Worm (Caenorhabditis elegans) whole organism, L4 larva: ENCODE data around the gene T26H5.4.

Experiments used
- D1046.2 ChIP-seq: fragments of 200-800 bp; sonication (Bioruptor generic); IDR thresholded peaks from 2 replicates; pipeline ENCODE4 v1.3.6; 2022; ENCODE audit warnings: missing genetic modification characterization, missing compliant biosample characterization
- F26F4.8 ChIP-seq: fragments of 200-800 bp; sonication (Bioruptor generic); conservative IDR thresholded peaks from 2 replicates; pipeline ENCODE4 v1.3.6; 2022; ENCODE audit warnings: missing genetic modification characterization, missing compliant biosample characterization
- F37D6.2 ChIP-seq: sonication (generic microtip); optimal IDR thresholded peaks from 2 replicates; lab custom pipeline; 2016; ENCODE audit warnings: mild to moderate bottlenecking, missing genetic modification characterization, missing compliant biosample characterization
- F49E8.2 ChIP-seq: sonication (generic microtip); optimal IDR thresholded peaks from 2 replicates; lab custom pipeline; 2016; ENCODE audit warnings: missing compliant biosample characterization, mild to moderate bottlenecking, missing genetic modification characterization, borderline replicate concordance
- T20F7.1 ChIP-seq: fragments of 200-800 bp; sonication (Bioruptor generic); optimal IDR thresholded peaks from 2 replicates; lab custom pipeline; 2018; ENCODE audit warnings: mild to moderate bottlenecking, missing genetic modification characterization, missing compliant biosample characterization
- Y105C5A.15 ChIP-seq: fragments of 200-800 bp; sonication (Bioruptor generic); IDR thresholded peaks from 2 replicates; pipeline ENCODE4 v1.3.6; 2022; ENCODE audit warnings: missing genetic modification characterization, missing compliant biosample characterization
- Y48G9A.11 ChIP-seq: fragments of 200-800 bp; sonication (Bioruptor generic); IDR thresholded peaks from 2 replicates; pipeline ENCODE4 v1.3.6; 2022; ENCODE audit warnings: missing genetic modification reagents, missing genetic modification characterization, missing compliant biosample characterization
- ceh-28 ChIP-seq: fragments of 150-350 bp; optimal IDR thresholded peaks from 2 replicates; lab custom pipeline; 2014; ENCODE audit warnings: missing biosample characterization, missing genetic modification reagents, missing genetic modification characterization
- ceh-32 ChIP-seq: sonication (generic microtip); optimal IDR thresholded peaks from 2 replicates; lab custom pipeline; 2016; ENCODE audit warnings: mild to moderate bottlenecking, missing genetic modification characterization, missing compliant biosample characterization; ENCODE audit not compliant: poor library complexity
- ceh-44 ChIP-seq: fragments of 200-800 bp; sonication (Bioruptor generic); IDR thresholded peaks from 2 replicates; pipeline ENCODE4 v1.3.6; 2022; ENCODE audit warnings: missing genetic modification reagents, missing genetic modification characterization, missing compliant biosample characterization
- ceh-82 ChIP-seq: sonication (generic microtip); optimal IDR thresholded peaks from 2 replicates; lab custom pipeline; 2017; ENCODE audit warnings: missing biosample characterization, missing genetic modification characterization
- ces-1 ChIP-seq: fragments of 150-350 bp; sonication (generic microtip); optimal IDR thresholded peaks from 4 replicates; lab custom pipeline; 2014; ENCODE audit warnings: missing biosample characterization, missing genetic modification reagents, missing genetic modification characterization
- ctbp-1 ChIP-seq: fragments of 200-800 bp; sonication (Bioruptor generic); IDR thresholded peaks from 2 replicates; pipeline ENCODE4 v1.3.6; 2022; ENCODE audit warnings: missing genetic modification reagents, missing genetic modification characterization, missing compliant biosample characterization
- daf-12 ChIP-seq: fragments of 150-350 bp; optimal IDR thresholded peaks from 2 replicates; lab custom pipeline; 2014; ENCODE audit warnings: missing biosample characterization, missing genetic modification reagents, missing genetic modification characterization
- dmd-6 ChIP-seq: fragments of 200-800 bp; sonication (Bioruptor generic); IDR thresholded peaks from 2 replicates; pipeline ENCODE4 v1.3.6; 2022; ENCODE audit warnings: missing genetic modification reagents, missing genetic modification characterization, missing compliant biosample characterization
- dmd-9 ChIP-seq: fragments of 200-800 bp; sonication (Bioruptor generic); IDR thresholded peaks from 2 replicates; pipeline ENCODE4 v1.3.6; 2022; ENCODE audit warnings: missing genetic modification reagents, missing genetic modification characterization, missing compliant biosample characterization
- dve-1 ChIP-seq: sonication (generic microtip); optimal IDR thresholded peaks from 2 replicates; lab custom pipeline; 2017; ENCODE audit warnings: antibody characterized with exemption, mild to moderate bottlenecking, missing genetic modification characterization, missing compliant biosample characterization; ENCODE audit not compliant: insufficient read depth
- fos-1 ChIP-seq: fragments of 150-350 bp; optimal IDR thresholded peaks from 2 replicates; lab custom pipeline; 2014; ENCODE audit warnings: missing biosample characterization, missing genetic modification characterization
- hif-1 ChIP-seq, 2 experiments: sonication (generic microtip); optimal IDR thresholded peaks; 2 replicates each; lab custom pipeline; 2016 to 2017; ENCODE audit warnings: missing compliant biosample characterization in 2 of 2, missing genetic modification characterization in 2 of 2, missing genetic modification reagents in 2 of 2, missing genotype in 2 of 2, mild to moderate bottlenecking in 1 of 2
- hlh-11 ChIP-seq: fragments of 200-800 bp; sonication (Bioruptor generic); optimal IDR thresholded peaks from 2 replicates; lab custom pipeline; 2018; ENCODE audit warnings: mild to moderate bottlenecking, missing genetic modification characterization, missing compliant biosample characterization
- hlh-30 ChIP-seq: sonication (generic microtip); optimal IDR thresholded peaks from 2 replicates; lab custom pipeline; 2017; ENCODE audit warnings: antibody characterized with exemption, mild to moderate bottlenecking, missing genetic modification characterization, missing compliant biosample characterization; ENCODE audit not compliant: insufficient read depth
- hmg-1.1 ChIP-seq: fragments of 200-800 bp; sonication (Bioruptor generic); IDR thresholded peaks from 2 replicates; pipeline ENCODE4 v1.3.6; 2022; ENCODE audit warnings: missing genetic modification reagents, missing genetic modification characterization, missing compliant biosample characterization
- lin-15B ChIP-seq: fragments of 150-350 bp; sonication (generic microtip); optimal IDR thresholded peaks from 3 replicates; lab custom pipeline; 2014; ENCODE audit warnings: missing biosample characterization, missing genetic modification characterization
- lin-39 ChIP-seq: fragments of 150-350 bp; optimal IDR thresholded peaks from 2 replicates; lab custom pipeline; 2014; ENCODE audit warnings: missing biosample characterization, missing genetic modification reagents, missing genetic modification characterization
- lsy-2 ChIP-seq, 2 experiments: fragments of 150-350 bp in 1 of 2; sonication (generic microtip) in 1 of 2; optimal IDR thresholded peaks; 2 replicates each; lab custom pipeline; 2014 to 2017; ENCODE audit warnings: missing biosample characterization in 2 of 2, missing genetic modification characterization in 2 of 2
- madf-5 ChIP-seq, 2 experiments: fragments of 200-800 bp; sonication (Bioruptor generic); IDR thresholded peaks; 2 replicates each; pipeline ENCODE4 v1.3.6; 2022; ENCODE audit warnings: missing compliant biosample characterization in 2 of 2, missing genetic modification characterization in 2 of 2
- mdt-29 ChIP-seq: fragments of 200-800 bp; sonication (Bioruptor generic); IDR thresholded peaks from 2 replicates; pipeline ENCODE4 v1.3.6; 2022; ENCODE audit warnings: missing genetic modification reagents, missing genetic modification characterization, missing compliant biosample characterization
- mep-1 ChIP-seq: fragments of 150-350 bp; sonication (generic microtip); optimal IDR thresholded peaks from 3 replicates; lab custom pipeline; 2014; ENCODE audit warnings: missing biosample characterization, missing genetic modification characterization
- mxl-2 ChIP-seq: fragments of 200-800 bp; sonication (Bioruptor generic); conservative IDR thresholded peaks from 2 replicates; pipeline ENCODE4 v1.3.6; 2022; ENCODE audit warnings: missing genetic modification reagents, missing genetic modification characterization, missing compliant biosample characterization
- nhr-10 ChIP-seq: fragments of 150-350 bp; optimal IDR thresholded peaks from 2 replicates; lab custom pipeline; 2014; ENCODE audit warnings: missing biosample characterization, missing genetic modification characterization
- nhr-237 ChIP-seq: sonication (generic microtip); optimal IDR thresholded peaks from 2 replicates; lab custom pipeline; 2017; ENCODE audit warnings: missing biosample characterization, missing genetic modification characterization
- nhr-28 ChIP-seq: fragments of 150-350 bp; optimal IDR thresholded peaks from 2 replicates; lab custom pipeline; 2014; ENCODE audit warnings: missing biosample characterization, missing genetic modification characterization
- nhr-41 ChIP-seq: fragments of 200-800 bp; sonication (Bioruptor generic); IDR thresholded peaks from 2 replicates; pipeline ENCODE4 v1.3.6; 2022; ENCODE audit warnings: missing genetic modification reagents, missing genetic modification characterization, missing compliant biosample characterization
- nhr-48 ChIP-seq: sonication (generic microtip); optimal IDR thresholded peaks from 2 replicates; lab custom pipeline; 2016; ENCODE audit warnings: mild to moderate bottlenecking, missing genetic modification characterization, missing compliant biosample characterization
- pha-4 ChIP-seq, 2 experiments: fragments of 150-350 bp in 1 of 2; fragments of 200-800 bp in 1 of 2; sonication (Bioruptor generic) in 1 of 2; IDR thresholded peaks in 1 of 2; optimal IDR thresholded peaks in 1 of 2; 2 replicates each; pipeline versions ENCODE4 v1.3.6 to Lab custom; 2014 to 2022; ENCODE audit warnings: missing genetic modification characterization in 2 of 2, missing genetic modification reagents in 2 of 2, missing biosample characterization in 1 of 2, missing compliant biosample characterization in 1 of 2
- pqm-1 ChIP-seq: sonication (generic microtip); optimal IDR thresholded peaks from 2 replicates; lab custom pipeline; 2017; ENCODE audit warnings: missing biosample characterization, missing genetic modification characterization
- spr-1 ChIP-seq: sonication (generic microtip); optimal IDR thresholded peaks from 2 replicates; lab custom pipeline; 2016; ENCODE audit warnings: mild to moderate bottlenecking, missing genetic modification characterization, missing compliant biosample characterization
- tra-1 ChIP-seq: fragments of 200-800 bp; sonication (Bioruptor generic); IDR thresholded peaks from 2 replicates; pipeline ENCODE4 v1.3.6; 2022; ENCODE audit warnings: missing genetic modification reagents, missing genetic modification characterization, missing compliant biosample characterization
- unc-130 ChIP-seq: sonication (generic microtip); optimal IDR thresholded peaks from 2 replicates; lab custom pipeline; 2016; ENCODE audit warnings: missing genetic modification reagents, missing genetic modification characterization, missing compliant biosample characterization
- unc-62 ChIP-seq, 3 experiments: fragments of 150-350 bp in 1 of 3; sonication (generic microtip); optimal IDR thresholded peaks in 2 of 3; peaks in 1 of 3; 1 replicate in 1 of 3; 2 replicates in 2 of 3; lab custom pipeline; 2014 to 2017; ENCODE audit warnings: missing biosample characterization in 3 of 3, missing genetic modification characterization in 3 of 3, missing genetic modification reagents in 3 of 3, missing genotype in 1 of 3
- vab-7 ChIP-seq: fragments of 200-800 bp; sonication (Bioruptor generic); IDR thresholded peaks from 2 replicates; pipeline ENCODE4 v1.3.6; 2022; ENCODE audit warnings: missing genetic modification reagents, missing genetic modification characterization, missing compliant biosample characterization
- zfp-3 ChIP-seq: fragments of 200-800 bp; sonication (Bioruptor generic); conservative IDR thresholded peaks from 2 replicates; pipeline ENCODE4 v1.3.6; 2022; ENCODE audit warnings: missing genetic modification reagents, missing genetic modification characterization, missing compliant biosample characterization
- zip-2 ChIP-seq: fragments of 150-350 bp; optimal IDR thresholded peaks from 2 replicates; lab custom pipeline; 2014; ENCODE audit warnings: missing biosample characterization, missing genetic modification characterization
- ztf-11 ChIP-seq: fragments of 150-350 bp; optimal IDR thresholded peaks from 2 replicates; lab custom pipeline; 2014; ENCODE audit warnings: missing biosample characterization, missing genetic modification characterization

The T26H5.4 gene

DNA sequence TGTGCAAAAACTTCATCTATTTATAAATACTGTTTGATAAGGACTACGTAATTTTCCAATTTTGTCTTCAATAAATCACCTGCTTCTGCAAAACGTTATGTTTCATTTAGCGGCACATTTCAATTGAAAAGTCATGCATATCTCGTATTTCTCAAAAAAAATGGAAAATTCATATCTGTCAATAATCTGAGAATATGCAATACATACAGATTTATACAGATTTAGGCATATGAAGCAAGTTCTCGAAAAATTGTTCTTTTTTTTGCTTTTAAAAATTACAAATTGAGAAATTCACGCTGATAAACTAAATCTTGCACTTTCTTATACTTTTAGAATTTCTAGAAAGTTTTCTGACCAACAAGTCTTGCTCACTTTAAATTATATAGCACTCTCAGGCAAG, 4.3 kb downstream of the T26H5.4 start, which contains the start of gene T26H5.11:
Gene T26H5.11 (minus strand): TSS at position 101 of the 400 bp plus-strand sequence.
- no peak for TF ChIP-seq F26F4.8 (GFP tag; lab: Robert Waterston, UW)
- no peak for TF ChIP-seq ceh-44 (GFP tag; lab: Robert Waterston, UW)
- TF ChIP-seq ceh-82: no peak
- TF ChIP-seq dmd-9 (GFP tag; lab: Robert Waterston, UW): no peak
- no peak for TF ChIP-seq nhr-10
- TF ChIP-seq Y48G9A.11 (GFP tag; lab: Robert Waterston, UW): no peak
- no peak for TF ChIP-seq ceh-32 (tag; lab: Kevin White, UChicago)
- TF ChIP-seq mdt-29 (GFP tag; lab: Robert Waterston, UW): no peak
- no peak for TF ChIP-seq hif-1 (tag; optimal IDR thresholded peaks at IDR 0.05; lab: Kevin White, UChicago)

DNA sequence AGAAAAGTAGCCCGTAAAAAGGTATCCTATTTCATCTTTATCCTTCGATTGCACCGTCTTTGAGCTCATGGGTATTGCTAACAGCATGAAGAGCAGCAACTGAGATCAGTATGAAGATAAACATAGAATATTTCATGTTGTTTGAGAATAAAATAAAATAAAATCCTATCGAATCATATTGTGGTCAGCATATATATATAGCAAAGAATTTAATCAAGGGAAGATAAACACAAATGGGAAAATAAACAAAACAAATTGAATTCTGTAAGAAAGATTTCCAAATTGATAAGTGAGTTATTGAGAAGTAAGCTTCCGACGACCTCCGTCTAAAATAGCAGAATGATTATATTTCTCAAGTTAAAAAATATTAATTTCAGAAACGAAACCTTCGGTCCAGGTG, 4.8 kb downstream of the T26H5.4 start, which contains the start of gene T26H5.10:
Gene T26H5.10 (minus strand): TSS at position 101 of the 400 bp plus-strand sequence.
- TF ChIP-seq Y48G9A.11 (GFP tag; lab: Robert Waterston, UW) (no peak), spr-1 (no peak), nhr-237 (no peak), unc-62 (GFP tag; optimal IDR thresholded peaks at IDR 0.05 in 1 of 2; lab: Kevin White, UChicago) (no peak), unc-62 (tag; optimal IDR thresholded peaks at IDR 0.05; lab: Kevin White, UChicago) (no peak), mxl-2 (GFP tag; lab: Robert Waterston, UW) (no peak), D1046.2 (GFP tag; lab: Robert Waterston, UW) (no peak), ctbp-1 (no peak), dmd-6 (no peak), mep-1 (tag; lab: Kevin White, UChicago) (no peak), lin-15B (tag; lab: Kevin White, UChicago) (no peak), hlh-11 (tag; lab: Kevin White, UChicago) (no peak), ceh-28 (tag; lab: Kevin White, UChicago) (no peak), tra-1 (GFP tag; lab: Robert Waterston, UW) (no peak), hlh-30 (tag; lab: Kevin White, UChicago) (no peak), nhr-48 (no peak), lsy-2 (tag; optimal IDR thresholded peaks at IDR 0.05; lab: Kevin White, UChicago) (no peak)

DNA sequence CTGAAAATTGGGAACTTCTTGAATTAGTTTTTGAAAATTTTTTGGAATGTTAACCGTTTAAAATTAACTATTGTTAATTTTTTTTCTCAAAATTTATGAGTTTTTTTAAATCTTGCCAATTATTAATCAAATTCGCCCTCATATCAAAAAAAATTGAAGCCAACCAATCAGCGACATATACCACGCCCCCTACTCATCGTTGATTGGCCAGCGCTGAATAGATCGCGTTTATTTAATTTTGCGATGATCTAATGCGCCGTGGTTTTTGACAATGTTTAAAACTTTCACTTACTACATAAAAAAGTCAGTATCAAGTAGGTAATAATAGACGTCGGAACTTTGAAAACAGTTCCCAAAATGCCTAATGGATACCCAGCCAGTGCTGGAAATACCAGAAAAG, 6.1 kb downstream of the T26H5.4 start:
- TF ChIP-seq lin-15B (tag; lab: Kevin White, UChicago): no peak

- no peak for TF ChIP-seq hmg-1.1 (GFP tag; lab: Robert Waterston, UW)
- no peak for TF ChIP-seq ceh-82
- peak; percentile 25 for TF ChIP-seq nhr-48
- TF ChIP-seq T20F7.1 (GFP tag; lab: Kevin White, UChicago): no peak
- TF ChIP-seq zfp-3: no peak
- TF ChIP-seq ztf-11 (tag; lab: Kevin White, UChicago): no peak
- no peak for TF ChIP-seq madf-5 (GFP tag; IDR thresholded peaks at IDR 0.05; lab: Robert Waterston, UW)
- TF ChIP-seq mxl-2 (GFP tag; lab: Robert Waterston, UW): no peak
- peak; percentile 95; the same call in 1 of the 2 replicates for TF ChIP-seq dmd-6
- no peak for TF ChIP-seq Y105C5A.15 (GFP tag; lab: Robert Waterston, UW)
- peak; percentile 88 for TF ChIP-seq pqm-1 (tag; lab: Kevin White, UChicago)
- TF ChIP-seq F37D6.2 (tag; lab: Kevin White, UChicago): no peak
- no peak for TF ChIP-seq lsy-2 (tag; optimal IDR thresholded peaks at IDR 0.05; lab: Kevin White, UChicago)
- no peak for TF ChIP-seq zip-2 (tag; lab: Kevin White, UChicago)
- no peak for TF ChIP-seq lin-39 (tag; lab: Kevin White, UChicago)
- no peak for TF ChIP-seq nhr-41
- TF ChIP-seq nhr-28 (tag; lab: Kevin White, UChicago): peak; percentile 72
- TF ChIP-seq hif-1 (tag; optimal IDR thresholded peaks at IDR 0.05; lab: Kevin White, UChicago): no peak
- TF ChIP-seq pha-4 (GFP tag; IDR thresholded peaks at IDR 0.05; lab: Robert Waterston, UW): no peak
- no peak for TF ChIP-seq pha-4 (tag; optimal IDR thresholded peaks at IDR 0.05; lab: Kevin White, UChicago)
- no peak for TF ChIP-seq daf-12
- no peak for TF ChIP-seq ces-1 (GFP tag; lab: Kevin White, UChicago)
- no peak for TF ChIP-seq fos-1 (tag; lab: Kevin White, UChicago)
- no peak for TF ChIP-seq unc-130 (GFP tag; lab: Kevin White, UChicago)
- TF ChIP-seq vab-7 (GFP tag; lab: Robert Waterston, UW): no peak
- no peak for TF ChIP-seq F49E8.2
- TF ChIP-seq dve-1 (tag; lab: Kevin White, UChicago): peak; percentile 51
Observed at ce11 chrV:15436133-15436532, 12.4 kb downstream of the T26H5.4 start.
